Fruit fly (Drosophila melanogaster) whole organism, adult: ENCODE data around the gene CG10479.

Experiments used
- CG5204 ChIP-seq: fragments of 200-800 bp; sonication (Bioruptor generic); optimal IDR thresholded peaks from 2 replicates; lab custom pipeline; 2016; ENCODE audit warnings: missing biosample characterization, missing genetic modification characterization
- Crg-1 ChIP-seq: fragments of 200-800 bp; sonication (Bioruptor generic); optimal IDR thresholded peaks from 2 replicates; lab custom pipeline; 2016; ENCODE audit warnings: missing biosample characterization, missing genetic modification characterization

dm6 chr3L:5999888-6000287, 24.1 kb upstream of the CG10479 start:
- TF ChIP-seq CG5204 (GFP tag; lab: Kevin White, UChicago) (no peak), Crg-1 (GFP tag; lab: Kevin White, UChicago) (no peak)
